Fruit fly (Drosophila melanogaster): Measurements from ENCODE around the gene CG9733.

The CG9733 gene

DNA sequence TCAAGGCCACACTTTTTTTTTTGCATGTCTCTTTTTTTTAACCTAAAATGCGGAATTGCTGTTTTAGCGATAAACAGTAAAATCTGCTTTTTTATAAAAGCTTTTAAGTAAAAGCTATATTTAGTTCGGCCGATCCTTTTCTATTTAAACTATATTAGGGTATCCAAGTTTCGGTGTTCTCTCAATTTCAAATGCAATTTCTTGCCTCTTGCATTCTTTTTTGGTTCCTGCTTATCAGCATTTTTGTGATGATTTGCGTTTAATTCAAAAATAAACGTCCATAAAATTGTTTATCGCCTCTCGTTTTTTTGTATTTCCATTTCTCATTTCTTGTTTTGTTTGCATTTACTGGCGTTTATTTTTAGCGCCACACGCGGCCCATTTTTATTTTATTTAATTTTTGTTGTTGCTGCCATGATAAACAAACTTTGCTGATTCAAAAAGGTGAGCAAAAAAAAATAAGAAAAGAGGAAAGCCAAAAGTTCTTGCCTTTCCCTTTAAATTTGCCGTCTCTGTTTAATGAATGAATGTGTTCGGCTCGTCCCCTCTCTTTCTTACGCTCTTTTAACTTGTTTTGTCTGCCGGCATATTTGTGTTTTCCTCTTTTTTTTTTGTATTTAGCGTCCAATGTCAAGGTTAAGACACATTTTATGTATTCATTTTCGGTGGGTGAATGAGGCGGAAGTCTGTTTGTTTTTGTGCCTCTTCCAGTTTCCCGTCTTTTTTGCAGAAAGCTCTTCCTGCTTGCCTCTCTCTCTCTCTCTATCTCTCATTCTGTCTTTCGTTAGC lies 35.0 kb upstream of the CG9733 start:
- TF ChIP-seq CG8478 (optimal IDR thresholded peaks at IDR 0.05), result no peak
- TF ChIP-seq CTCF (optimal IDR thresholded peaks at IDR 0.05), result no peak

- TF ChIP-seq CG8478 (optimal IDR thresholded peaks at IDR 0.05) (no peak), CTCF (optimal IDR thresholded peaks at IDR 0.05) (no peak)
Observed at dm6 chr3R:30280312-30280711, 33.8 kb upstream of the CG9733 start.

dm6 chr3R:30277700-30278099 lies 31.2 kb upstream of the CG9733 start, which contains the start of gene heca:
Gene heca (plus strand): TSS chr3R:30277932.
- TF ChIP-seq CG8478 (optimal IDR thresholded peaks at IDR 0.05), result no peak
- peak; percentile 21 to 34 for TF ChIP-seq CTCF (optimal IDR thresholded peaks at IDR 0.05)

dm6 chr3R:30276482-30277282 lies 30.2 kb upstream of the CG9733 start:
- TF ChIP-seq CTCF (optimal IDR thresholded peaks at IDR 0.05) (no peak), CG8478 (optimal IDR thresholded peaks at IDR 0.05) (no peak)

dm6 chr3R:30275970-30276369 lies 29.5 kb upstream of the CG9733 start:
- TF ChIP-seq CG8478 (optimal IDR thresholded peaks at IDR 0.05) (no peak), CTCF (optimal IDR thresholded peaks at IDR 0.05) (no peak)

- TF ChIP-seq CTCF (optimal IDR thresholded peaks at IDR 0.05), result no peak
- TF ChIP-seq CG8478 (optimal IDR thresholded peaks at IDR 0.05), result no peak
Observed at dm6 chr3R:30273898-30274297, 27.4 kb upstream of the CG9733 start.

DNA sequence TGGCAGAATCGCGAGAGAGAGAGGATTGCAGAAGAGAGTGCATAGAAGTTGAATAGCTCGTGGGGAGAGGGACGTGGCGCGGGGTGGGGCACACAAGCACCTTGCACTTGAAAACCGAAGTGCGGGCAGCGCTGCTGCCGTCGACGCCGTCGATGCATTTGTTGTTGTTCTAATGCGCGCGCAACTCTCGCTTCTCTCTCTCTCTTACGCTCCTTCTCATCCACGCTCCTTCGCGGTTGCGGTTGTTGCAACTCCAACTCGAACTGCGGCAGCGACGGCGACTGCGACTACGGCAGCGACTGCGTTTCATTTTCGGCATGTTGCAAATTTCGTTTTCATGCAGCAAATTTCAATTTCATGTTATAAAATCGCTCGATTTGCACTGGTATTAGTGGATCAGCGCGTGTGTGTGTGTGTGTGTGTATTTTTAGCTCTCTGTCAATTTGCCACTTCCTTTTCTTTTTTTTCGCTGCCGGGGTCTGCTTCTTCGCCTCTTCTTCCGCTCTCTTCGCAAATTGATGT lies 26.4 kb upstream of the CG9733 start:
- TF ChIP-seq CG8478 (optimal IDR thresholded peaks at IDR 0.05), result no peak
- TF ChIP-seq CTCF (optimal IDR thresholded peaks at IDR 0.05), result no peak

DNA sequence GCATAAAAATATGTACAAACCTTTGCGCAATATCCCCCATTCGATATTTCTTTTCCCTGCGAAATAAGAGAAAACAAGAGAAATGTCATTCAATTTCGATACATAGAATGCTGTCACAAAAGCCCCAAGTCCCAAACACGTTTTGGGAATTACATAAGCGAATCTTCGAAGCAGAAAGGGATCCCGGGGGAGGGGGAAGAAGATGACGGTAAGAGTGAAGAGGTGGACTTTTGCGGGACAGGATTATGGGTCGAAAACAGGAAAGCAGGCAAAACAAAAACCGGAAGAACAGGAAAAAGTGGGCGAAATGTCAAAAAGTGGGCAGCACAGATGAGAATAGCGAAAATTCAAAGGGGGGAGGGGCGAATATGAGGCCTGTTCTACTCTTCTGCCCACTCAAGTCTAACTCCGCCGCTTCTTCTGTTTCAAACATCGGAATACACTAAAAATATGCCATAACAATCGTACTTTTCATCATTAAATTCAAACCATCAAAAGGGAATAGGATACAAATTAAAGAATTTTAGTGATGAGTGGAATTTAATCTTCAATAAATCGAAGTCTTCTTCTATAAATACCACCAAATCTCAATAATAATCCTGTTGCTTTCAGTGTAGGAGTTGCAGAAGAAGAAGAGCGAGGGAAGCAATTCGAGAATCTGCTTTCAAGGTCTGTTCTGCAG lies 25.8 kb upstream of the CG9733 start:
- TF ChIP-seq CG8478 (optimal IDR thresholded peaks at IDR 0.05), result no peak
- TF ChIP-seq CTCF (optimal IDR thresholded peaks at IDR 0.05), result no peak

DNA sequence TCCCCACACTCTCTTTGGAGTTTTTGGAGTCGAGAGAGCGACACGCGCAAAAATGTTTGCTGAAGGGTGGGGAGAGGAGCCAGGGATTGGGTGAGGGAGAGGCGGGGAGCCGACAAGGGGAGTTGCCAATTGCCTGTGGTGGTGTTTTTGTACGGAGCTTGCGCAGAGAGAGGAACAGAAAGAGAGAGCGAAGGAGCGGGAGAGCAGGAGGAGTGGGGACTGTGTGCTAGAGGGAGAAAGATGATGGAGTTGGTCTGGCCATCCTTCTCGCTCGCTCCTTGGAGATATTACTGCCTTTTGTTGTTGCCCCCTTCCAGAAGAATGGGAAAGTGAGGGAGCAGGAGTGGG lies 24.6 kb upstream of the CG9733 start:
- TF ChIP-seq CTCF (optimal IDR thresholded peaks at IDR 0.05) (no peak), CG8478 (optimal IDR thresholded peaks at IDR 0.05) (no peak)

DNA sequence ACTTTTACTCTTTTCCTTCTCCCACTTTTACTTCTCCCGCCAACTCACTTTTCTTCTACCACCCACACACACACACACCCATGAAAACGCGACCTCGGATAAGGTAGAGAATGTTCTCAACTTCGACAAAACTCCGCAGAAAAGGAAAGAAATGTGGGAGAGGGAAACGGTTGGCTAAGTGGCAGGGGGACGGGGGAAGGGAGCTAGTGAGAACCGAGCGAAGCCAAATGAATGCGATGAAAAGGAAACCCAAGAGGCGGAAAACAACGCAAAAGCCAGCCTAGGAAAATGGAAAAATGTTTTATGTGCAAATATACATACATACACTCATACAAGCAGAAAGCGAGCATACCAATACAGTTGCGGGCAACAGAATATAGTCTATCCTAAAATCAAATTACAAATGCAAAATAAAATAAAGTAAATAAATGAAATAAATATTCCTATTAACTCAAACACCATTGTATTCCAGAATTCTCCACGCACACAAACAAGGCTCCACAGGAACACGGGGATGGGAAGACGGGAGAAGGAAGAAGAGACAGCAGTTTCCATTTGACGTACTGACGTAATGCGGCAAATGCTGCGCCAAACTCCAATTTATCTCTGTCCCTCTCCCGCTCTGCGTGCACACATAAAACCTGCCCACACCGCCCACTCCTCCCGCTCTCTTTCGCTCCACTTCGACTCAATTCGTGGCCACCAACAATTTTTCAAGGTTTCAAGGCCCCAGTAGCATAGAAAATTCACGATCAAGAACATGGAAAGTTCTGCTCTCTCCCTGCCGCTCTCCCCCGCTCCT lies 24.0 kb upstream of the CG9733 start:
- TF ChIP-seq CG8478 (optimal IDR thresholded peaks at IDR 0.05) (no peak), CTCF (optimal IDR thresholded peaks at IDR 0.05) (no peak)

DNA sequence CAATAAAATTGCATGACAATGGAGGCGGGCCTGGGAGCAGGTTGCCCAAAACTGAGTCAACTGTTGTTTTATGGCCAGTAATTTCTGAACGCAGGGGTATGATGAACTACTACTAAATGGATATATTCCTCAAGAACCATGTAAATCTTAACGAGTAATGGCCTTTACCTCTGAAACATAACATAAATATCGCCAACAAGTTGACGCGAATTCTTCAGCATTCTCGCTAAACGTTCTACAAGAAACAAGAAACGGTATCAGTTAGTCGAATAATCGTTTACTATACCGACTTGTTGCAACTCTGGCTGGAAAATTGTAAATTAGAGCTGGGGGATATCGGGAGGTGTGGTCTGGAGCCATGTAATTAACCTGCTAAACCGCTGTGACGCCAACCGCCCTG lies 22.2 kb upstream of the CG9733 start:
- TF ChIP-seq CTCF (optimal IDR thresholded peaks at IDR 0.05) (no peak), CG8478 (optimal IDR thresholded peaks at IDR 0.05) (no peak)

- no peak for TF ChIP-seq CTCF (optimal IDR thresholded peaks at IDR 0.05)
Observed at dm6 chr3R:30265420-30265819, 18.9 kb upstream of the CG9733 start.

DNA sequence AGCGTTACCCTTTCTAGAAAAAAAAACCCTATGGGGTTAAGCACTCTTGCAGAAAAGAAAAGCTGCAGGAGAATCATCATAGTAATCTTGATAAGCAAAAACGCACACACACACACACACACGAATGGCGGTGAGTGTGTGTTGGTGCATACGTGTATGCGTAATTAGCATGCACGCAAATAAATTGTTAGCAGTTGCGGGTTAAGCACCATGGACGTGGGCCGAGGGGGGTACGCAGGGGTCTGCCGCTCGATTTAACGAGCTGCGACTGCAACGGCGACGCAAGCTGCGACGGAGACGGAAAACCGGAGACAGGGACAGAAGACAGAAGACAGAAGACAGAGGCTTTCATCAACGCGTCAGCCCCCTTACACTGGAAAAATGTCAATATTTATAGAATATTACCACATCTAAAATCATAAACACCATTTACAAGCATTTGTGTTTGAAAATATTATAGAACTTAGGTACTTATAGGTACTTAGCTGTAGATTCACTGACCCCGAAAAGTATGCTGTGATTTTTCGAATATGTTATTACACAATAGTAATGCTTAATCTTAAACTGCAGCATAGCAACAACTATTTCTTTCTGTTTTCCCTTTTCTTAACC lies 18.3 kb upstream of the CG9733 start:
- no peak for TF ChIP-seq CG8478 (optimal IDR thresholded peaks at IDR 0.05)
- TF ChIP-seq CTCF (optimal IDR thresholded peaks at IDR 0.05), result no peak

DNA sequence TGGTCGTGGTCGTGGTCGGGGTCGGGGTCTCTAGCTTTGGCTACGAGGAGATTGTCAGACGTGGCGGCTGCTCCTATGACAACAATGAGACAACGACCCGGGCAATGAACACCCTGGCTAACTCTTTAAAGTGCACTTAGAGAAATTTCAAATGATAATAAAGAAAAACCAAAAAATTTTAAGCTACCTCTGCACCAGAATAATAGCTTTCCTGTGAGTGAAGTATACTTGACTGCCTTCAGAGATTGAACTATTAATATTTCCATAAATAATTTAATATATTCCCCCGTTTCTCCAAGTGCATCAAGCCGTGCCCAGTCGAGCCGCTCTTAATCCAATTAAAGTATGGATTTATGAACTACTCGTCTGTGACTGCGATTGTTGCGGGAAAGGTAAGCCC lies 17.2 kb upstream of the CG9733 start:
- no peak for TF ChIP-seq CTCF (optimal IDR thresholded peaks at IDR 0.05)
- TF ChIP-seq CG8478 (optimal IDR thresholded peaks at IDR 0.05), result no peak
